In the genomic region with DNA sequence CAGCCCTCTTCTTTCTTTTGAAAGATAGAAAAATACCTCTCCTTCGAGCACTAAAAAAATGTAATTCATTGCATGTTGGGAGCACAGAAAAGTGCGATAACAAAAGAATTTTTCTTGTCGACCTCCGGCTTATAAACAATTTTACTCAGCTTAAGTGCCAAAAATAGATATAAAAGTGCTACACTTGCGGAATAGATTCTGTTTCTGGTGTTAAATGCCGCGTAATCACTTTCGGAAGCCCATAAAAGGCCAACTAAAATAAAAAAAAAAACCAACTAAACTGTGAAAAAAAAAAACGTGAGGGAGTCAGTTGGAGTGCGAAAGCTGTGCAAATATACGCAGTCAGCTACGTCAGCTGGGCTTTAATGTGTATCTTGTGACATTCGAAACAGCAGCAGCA, we compare ENCODE assay signal across 2 fruit fly cellular contexts.
TF ChIP-seq lines count a peak whose summit lies in the region.

No protein-coding gene starts in this region.

TF ChIP-seq in whole organism, adult, 20 proteins besides CTCF, POLR2A, EP300 and RAD21:
- TF ChIP-seq tj (GFP tag; optimal IDR thresholded peaks at IDR 0.05; lab: Kevin White, UChicago) = peak; percentile 94
- no peak for TF ChIP-seq cnc (optimal IDR thresholded peaks at IDR 0.05; lab: Kevin White, UChicago)
- TF ChIP-seq toe (GFP tag; optimal IDR thresholded peaks at IDR 0.05; lab: Kevin White, UChicago) = no peak
- no peak for TF ChIP-seq kay (GFP tag; lab: Kevin White, UChicago; ENCODE audit: borderline replicate concordance)
- no peak for TF ChIP-seq bab1 (GFP tag; optimal IDR thresholded peaks at IDR 0.05; lab: Kevin White, UChicago)
- no peak for TF ChIP-seq CG11617 (GFP tag; optimal IDR thresholded peaks at IDR 0.05; lab: Kevin White, UChicago)

TF ChIP-seq in whole organism, prepupa, 60 proteins besides CTCF, POLR2A, EP300 and RAD21:
- TF ChIP-seq eg (GFP tag; IDR thresholded peaks at IDR 0.05; lab: Robert Waterston, UW) = 0 out of 3 replicates have a peak, but pooled peaks have one; percentile 13
- TF ChIP-seq CG6792 (GFP tag; optimal IDR thresholded peaks at IDR 0.05; lab: Kevin White, UChicago) = no peak
- peak; percentile 32 for TF ChIP-seq fkh (GFP tag; optimal IDR thresholded peaks at IDR 0.05; lab: Kevin White, UChicago)
